Fruit fly (Drosophila melanogaster) whole organism: ENCODE results near the gene alt.
A peak's percentile ranks its signal among the peaks of the same experiment; 100 is the strongest.

Experiments
- CG8478 ChIP-seq: fragments of >200 bp; optimal IDR thresholded peaks from 2 replicates; lab custom pipeline; 2018; ENCODE audit warnings: inconsistent platforms
- Dll ChIP-seq: fragments of >200 bp; optimal IDR thresholded peaks from 2 replicates; lab custom pipeline; 2017
- EcR ChIP-seq, 2 experiments: fragments of >200 bp; optimal IDR thresholded peaks; 2 replicates each; lab custom pipeline; 2017; ENCODE audit warnings: missing biosample characterization in 2 of 2, missing genetic modification characterization in 2 of 2, missing genetic modification reagents in 2 of 2
- pan ChIP-seq: fragments of >200 bp; optimal IDR thresholded peaks from 2 replicates; lab custom pipeline; 2017
- psq ChIP-seq: fragments of >200 bp; optimal IDR thresholded peaks from 2 replicates; lab custom pipeline; 2017
- usp ChIP-seq: fragments of >200 bp; optimal IDR thresholded peaks from 2 replicates; lab custom pipeline; 2017; ENCODE audit warnings: missing biosample characterization, missing genetic modification characterization, mixed read lengths

alt gene

dm6 chr3R:17678138-17678873 lies 4.0 kb downstream of the alt start:
- no peak for TF ChIP-seq CG8478 (lab: Kevin White, UChicago)
- TF ChIP-seq EcR (GFP tag; optimal IDR thresholded peaks at IDR 0.05; lab: Kevin White, UChicago): peak in 1 of 2 experiments; percentile 51

- TF ChIP-seq usp (GFP tag; lab: Kevin White, UChicago) (no peak), pan (lab: Kevin White, UChicago) (no peak), EcR (GFP tag; optimal IDR thresholded peaks at IDR 0.05; lab: Kevin White, UChicago) (no peak), CG8478 (lab: Kevin White, UChicago) (no peak), psq (lab: Kevin White, UChicago) (no peak), Dll (no peak)
Measured at dm6 chr3R:17670857-17671336, 11.4 kb downstream of the alt start, which contains the start of the genes CG7523 and Mps1. TSS of gene CG7523 (minus strand) at chr3R:17670895. TSS of gene Mps1 (plus strand) at chr3R:17671271.

- no peak for TF ChIP-seq usp (GFP tag; lab: Kevin White, UChicago)
- no peak for TF ChIP-seq Dll
- no peak for TF ChIP-seq pan (lab: Kevin White, UChicago)
- TF ChIP-seq EcR (GFP tag; optimal IDR thresholded peaks at IDR 0.05; lab: Kevin White, UChicago): no peak
- TF ChIP-seq CG8478 (lab: Kevin White, UChicago): no peak
- TF ChIP-seq psq (lab: Kevin White, UChicago): no peak
Measured at dm6 chr3R:17670202-17670856, 12.0 kb downstream of the alt start.

dm6 chr3R:17667987-17668386 lies 14.3 kb downstream of the alt start:
- TF ChIP-seq psq (lab: Kevin White, UChicago): no peak
- TF ChIP-seq pan (lab: Kevin White, UChicago): no peak
- TF ChIP-seq usp (GFP tag; lab: Kevin White, UChicago): no peak
- no peak for TF ChIP-seq EcR (GFP tag; optimal IDR thresholded peaks at IDR 0.05; lab: Kevin White, UChicago)
- no peak for TF ChIP-seq CG8478 (lab: Kevin White, UChicago)
- no peak for TF ChIP-seq Dll

dm6 chr3R:17667279-17667678 lies 15.0 kb downstream of the alt start, which contains the start of gene CG45045:
TSS of gene CG45045 (plus strand) at chr3R:17667572.
- TF ChIP-seq EcR (GFP tag; optimal IDR thresholded peaks at IDR 0.05; lab: Kevin White, UChicago): no peak
- TF ChIP-seq usp (GFP tag; lab: Kevin White, UChicago): no peak
- no peak for TF ChIP-seq pan (lab: Kevin White, UChicago)
- TF ChIP-seq psq (lab: Kevin White, UChicago): no peak
- no peak for TF ChIP-seq Dll
- no peak for TF ChIP-seq CG8478 (lab: Kevin White, UChicago)

- no peak for TF ChIP-seq CG8478 (lab: Kevin White, UChicago)
- no peak for TF ChIP-seq psq (lab: Kevin White, UChicago)
- no peak for TF ChIP-seq usp (GFP tag; lab: Kevin White, UChicago)
Measured at dm6 chr3R:17666797-17667156, 15.5 kb downstream of the alt start.

- TF ChIP-seq CG8478 (lab: Kevin White, UChicago) (no peak), usp (GFP tag; lab: Kevin White, UChicago) (no peak), psq (lab: Kevin White, UChicago) (no peak), pan (lab: Kevin White, UChicago) (no peak), Dll (no peak), EcR (GFP tag; optimal IDR thresholded peaks at IDR 0.05; lab: Kevin White, UChicago) (no peak)
Measured at dm6 chr3R:17666061-17666796, 16.1 kb downstream of the alt start.

dm6 chr3R:17656923-17657322 lies 25.4 kb downstream of the alt start:
- TF ChIP-seq pan (lab: Kevin White, UChicago): no peak
- TF ChIP-seq usp (GFP tag; lab: Kevin White, UChicago): no peak
- no peak for TF ChIP-seq Dll
- no peak for TF ChIP-seq psq (lab: Kevin White, UChicago)

- TF ChIP-seq EcR (GFP tag; optimal IDR thresholded peaks at IDR 0.05; lab: Kevin White, UChicago) (no peak), psq (lab: Kevin White, UChicago) (no peak), pan (lab: Kevin White, UChicago) (no peak), usp (GFP tag; lab: Kevin White, UChicago) (no peak), Dll (no peak), CG8478 (lab: Kevin White, UChicago) (no peak)
Measured at dm6 chr3R:17655040-17655439, 27.3 kb downstream of the alt start.

- TF ChIP-seq CG8478 (lab: Kevin White, UChicago) (no peak), EcR (GFP tag; optimal IDR thresholded peaks at IDR 0.05; lab: Kevin White, UChicago) (no peak), Dll (no peak), usp (GFP tag; lab: Kevin White, UChicago) (no peak), psq (lab: Kevin White, UChicago) (no peak), pan (lab: Kevin White, UChicago) (no peak)
Measured at dm6 chr3R:17653879-17654278, 28.4 kb downstream of the alt start.

dm6 chr3R:17647444-17647843 lies 34.9 kb downstream of the alt start, which contains the start of gene CG14322:
TSS of gene CG14322 (plus strand) at chr3R:17647679.
- no peak for TF ChIP-seq EcR (GFP tag; optimal IDR thresholded peaks at IDR 0.05; lab: Kevin White, UChicago)
- no peak for TF ChIP-seq psq (lab: Kevin White, UChicago)
- no peak for TF ChIP-seq usp (GFP tag; lab: Kevin White, UChicago)
- no peak for TF ChIP-seq pan (lab: Kevin White, UChicago)
- TF ChIP-seq Dll: no peak
- TF ChIP-seq CG8478 (lab: Kevin White, UChicago): no peak
